Fruit fly (Drosophila melanogaster): ENCODE measurements around the gene CG42394.

Gene CG42394

DNA sequence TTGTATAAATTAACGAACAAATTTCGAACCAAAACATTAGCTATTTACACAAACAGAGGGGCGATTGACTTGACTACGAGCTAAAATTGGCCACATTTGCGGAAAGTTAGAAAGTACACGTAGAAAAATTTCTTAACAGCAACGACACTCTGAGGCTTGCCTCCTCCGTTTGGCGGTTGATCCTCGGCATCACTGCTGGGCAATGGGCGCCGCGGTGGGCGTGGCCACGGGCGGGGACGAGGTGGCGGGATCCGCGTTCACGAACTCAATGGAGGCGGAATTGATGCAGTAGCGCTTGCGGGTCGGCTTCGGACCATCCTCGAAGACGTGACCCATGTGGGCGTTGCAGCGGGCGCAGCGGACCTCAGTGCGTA is 13.8 kb downstream of the CG42394 start (continued):
- TF ChIP-seq CG4424 (GFP tag; optimal IDR thresholded peaks at IDR 0.05): no peak
- 0 out of 3 replicates have a peak, but pooled peaks have one; percentile 32 for TF ChIP-seq Optix (GFP tag; IDR thresholded peaks at IDR 0.05)
- peak; percentile 1 for TF ChIP-seq Meics (GFP tag; optimal IDR thresholded peaks at IDR 0.05)
- TF ChIP-seq Ets65A (GFP tag): peak; percentile 82
- no peak for TF ChIP-seq Usf (GFP tag; optimal IDR thresholded peaks at IDR 0.05)
- TF ChIP-seq lmd (GFP tag; IDR thresholded peaks at IDR 0.05): peak; percentile 28; the same call in 1 of the 2 replicates
- no peak for TF ChIP-seq Hr51 (GFP tag; optimal IDR thresholded peaks at IDR 0.05)
- TF ChIP-seq ham (GFP tag; IDR thresholded peaks at IDR 0.05): no peak
- TF ChIP-seq aop (GFP tag; IDR thresholded peaks at IDR 0.05): no peak
- 0 out of 3 replicates have a peak, but pooled peaks have one; percentile 10 for TF ChIP-seq CG17361 (GFP tag; IDR thresholded peaks at IDR 0.05)
- TF ChIP-seq CG18476 (GFP tag; optimal IDR thresholded peaks at IDR 0.05): no peak
- TF ChIP-seq CG6272 (GFP tag; IDR thresholded peaks at IDR 0.05): 0 out of 2 replicates have a peak, but pooled peaks have one; percentile 8
- no peak for TF ChIP-seq CG10321 (GFP tag; IDR thresholded peaks at IDR 0.05)
- TF ChIP-seq p53 (GFP tag; optimal IDR thresholded peaks at IDR 0.05): no peak

DNA sequence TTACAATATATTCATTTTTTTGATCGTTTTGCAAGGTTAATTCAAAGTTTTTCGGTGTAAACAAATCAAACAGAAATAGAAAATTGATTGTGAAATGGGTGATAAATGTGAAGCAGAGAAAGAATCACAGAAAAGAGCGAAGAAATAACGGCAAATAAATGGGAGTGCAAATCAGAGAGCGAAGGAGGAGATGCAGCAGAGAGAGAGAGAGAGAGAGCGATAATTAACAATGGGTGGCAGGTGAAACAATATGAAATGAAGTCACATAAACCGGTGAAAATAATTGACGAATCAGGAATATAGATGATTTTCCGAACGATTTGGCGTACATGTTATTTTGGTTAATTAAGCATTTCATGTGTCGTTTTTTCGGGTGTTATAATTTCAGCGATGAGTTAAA is 14.3 kb downstream of the CG42394 start:
- TF ChIP-seq aop (GFP tag; IDR thresholded peaks at IDR 0.05) (no peak), Trl (optimal IDR thresholded peaks at IDR 0.05) (peak in 1 of 2 experiments; percentile 59), Trl (GFP tag; optimal IDR thresholded peaks at IDR 0.05) (no peak)

DNA sequence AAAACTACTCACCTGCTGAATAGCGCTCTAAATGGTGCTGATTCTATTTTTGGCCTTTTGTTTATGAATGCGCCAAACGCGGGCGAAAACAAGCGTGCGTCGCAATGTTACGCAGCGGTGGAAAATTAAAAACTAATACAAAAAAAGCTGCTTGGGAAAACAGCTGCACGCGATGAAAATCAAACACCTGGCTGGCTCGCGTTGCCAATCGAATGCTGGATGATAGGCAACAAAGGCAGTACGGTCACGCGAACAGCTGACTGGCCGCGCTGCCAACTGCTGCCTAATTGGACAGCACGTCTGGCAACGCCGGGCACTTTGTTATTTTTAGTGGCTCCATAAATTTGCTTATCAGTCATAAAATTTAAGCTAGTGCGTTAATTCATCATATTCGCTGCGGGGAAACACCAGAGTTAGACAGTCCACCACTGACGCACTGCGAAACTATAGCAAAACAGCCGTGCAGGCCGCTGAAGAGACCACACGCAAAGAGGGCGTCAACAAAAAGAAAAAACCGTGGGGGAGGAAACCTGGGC is 18.9 kb downstream of the CG42394 start, which contains the start of the genes SelR and Tsp86D:
Gene SelR, minus strand, starts transcription at position 216 of the 536 bp plus-strand sequence.
Gene Tsp86D, plus strand, starts transcription at position 282 of the 536 bp plus-strand sequence.
- no peak for TF ChIP-seq slou (GFP tag; optimal IDR thresholded peaks at IDR 0.05)
- no peak for TF ChIP-seq CG30431 (GFP tag; optimal IDR thresholded peaks at IDR 0.05)
- TF ChIP-seq Six4 (GFP tag; optimal IDR thresholded peaks at IDR 0.05): no peak
- peak; percentile 75 for TF ChIP-seq BEAF-32 (GFP tag; optimal IDR thresholded peaks at IDR 0.05)
- peak; percentile 74 for TF ChIP-seq cad (GFP tag; optimal IDR thresholded peaks at IDR 0.05)
- TF ChIP-seq B-H2 (GFP tag; optimal IDR thresholded peaks at IDR 0.05): peak; percentile 84
- TF ChIP-seq CG11398 (GFP tag; optimal IDR thresholded peaks at IDR 0.05): no peak
- peak; percentile 10 for TF ChIP-seq CG7271 (tag; optimal IDR thresholded peaks at IDR 0.05)
- peak; percentile 95 for TF ChIP-seq YL-1 (GFP tag; optimal IDR thresholded peaks at IDR 0.05)
- TF ChIP-seq CG2202 (tag; optimal IDR thresholded peaks at IDR 0.05): no peak
- TF ChIP-seq ERR (GFP tag; optimal IDR thresholded peaks at IDR 0.05): peak; percentile 33
- no peak for TF ChIP-seq CG11085 (GFP tag; IDR thresholded peaks at IDR 0.05)
- TF ChIP-seq az2 (GFP tag; optimal IDR thresholded peaks at IDR 0.05): no peak
- TF ChIP-seq Ptx1 (GFP tag; IDR thresholded peaks at IDR 0.05): peak; percentile 21; the same call in 1 of the 2 replicates
- TF ChIP-seq CG10959 (GFP tag; IDR thresholded peaks at IDR 0.05): no peak
- TF ChIP-seq CG12299 (tag; optimal IDR thresholded peaks at IDR 0.05): peak; percentile 80
- TF ChIP-seq sqz (GFP tag; optimal IDR thresholded peaks at IDR 0.05): peak; percentile 80
- peak; percentile 78 for TF ChIP-seq lab (GFP tag; optimal IDR thresholded peaks at IDR 0.05)
- no peak for TF ChIP-seq NK7.1 (GFP tag; optimal IDR thresholded peaks at IDR 0.05)
- peak; percentile 10 for TF ChIP-seq lilli (GFP tag; optimal IDR thresholded peaks at IDR 0.05)
- no peak for TF ChIP-seq Dip2 (GFP tag; IDR thresholded peaks at IDR 0.05)
- no peak for TF ChIP-seq Usf (GFP tag; optimal IDR thresholded peaks at IDR 0.05)
- TF ChIP-seq Atf3 (GFP tag; optimal IDR thresholded peaks at IDR 0.05): no peak
- TF ChIP-seq fd102C (GFP tag; optimal IDR thresholded peaks at IDR 0.05): no peak
- no peak for TF ChIP-seq ara (GFP tag; IDR thresholded peaks at IDR 0.05)
- TF ChIP-seq NC2β (GFP tag; optimal IDR thresholded peaks at IDR 0.05): peak; percentile 31
- TF ChIP-seq CG4707 (GFP tag; optimal IDR thresholded peaks at IDR 0.05): no peak
- no peak for TF ChIP-seq lbe (GFP tag; optimal IDR thresholded peaks at IDR 0.05)
- TF ChIP-seq CG18262 (tag; optimal IDR thresholded peaks at IDR 0.05): peak; percentile 16
- TF ChIP-seq CG31441 (GFP tag; IDR thresholded peaks at IDR 0.05): peak; percentile 52; the same call in 1 of the 2 replicates
- TF ChIP-seq ftz-f1 (GFP tag; optimal IDR thresholded peaks at IDR 0.05): peak; percentile 87
- TF ChIP-seq tx (GFP tag; optimal IDR thresholded peaks at IDR 0.05): no peak
- peak; percentile 61; the same call in 1 of the 3 replicates for TF ChIP-seq otp (GFP tag; IDR thresholded peaks at IDR 0.05)
- no peak for TF ChIP-seq Hsf (GFP tag; optimal IDR thresholded peaks at IDR 0.05)
- TF ChIP-seq tap (tag; optimal IDR thresholded peaks at IDR 0.05): peak; percentile 52

Measured in whole organism, embryonic.